Worm (Caenorhabditis elegans): Measurements from ENCODE around the gene Y54G2A.37.

DNA sequence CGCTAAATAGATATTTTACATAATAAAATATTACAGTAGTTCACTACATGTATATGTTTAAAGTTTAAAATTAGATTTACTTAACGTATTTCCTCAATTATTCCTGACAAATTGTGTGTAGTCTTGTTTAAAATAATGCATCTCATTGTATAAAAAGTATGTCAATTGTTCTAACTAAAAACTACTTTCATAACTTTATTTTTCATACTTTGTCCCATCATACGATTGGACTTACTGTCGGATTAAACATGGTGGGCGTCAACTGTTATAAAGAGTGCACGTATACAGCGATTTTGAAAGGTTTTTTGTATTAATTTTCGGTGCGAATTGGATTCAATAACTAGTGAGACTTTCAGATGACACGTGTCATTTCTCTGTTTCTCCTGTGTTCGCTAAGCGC, 16.9 kb upstream of the Y54G2A.37 start, which contains the start of gene Y54G2A.32:
- no peak for TF ChIP-seq unc-86 (tag; optimal IDR thresholded peaks at IDR 0.05)
- TF ChIP-seq C16A3.4 (tag; optimal IDR thresholded peaks at IDR 0.05), result no peak
- TF ChIP-seq zag-1 (tag; optimal IDR thresholded peaks at IDR 0.05), result no peak
- no peak for TF ChIP-seq blmp-1 (tag; optimal IDR thresholded peaks at IDR 0.05)
- TF ChIP-seq egl-27 (tag; optimal IDR thresholded peaks at IDR 0.05), result no peak
- no peak for TF ChIP-seq pax-3 (tag; optimal IDR thresholded peaks at IDR 0.05)
- no peak for TF ChIP-seq nhr-77 (tag; optimal IDR thresholded peaks at IDR 0.05)

Measured in whole organism, L1 larva.